Worm (Caenorhabditis elegans) whole organism, L2 larva: ENCODE data around the gene Y49F6B.12.

ENCODE experiments used
- C34F6.9 ChIP-seq: fragments of 150-350 bp; optimal IDR thresholded peaks from 2 replicates; lab custom pipeline; 2014; ENCODE audit warnings: missing biosample characterization, missing genetic modification characterization
- F13H6.1 ChIP-seq: sonication (generic microtip); optimal IDR thresholded peaks from 2 replicates; lab custom pipeline; 2016; ENCODE audit warnings: missing genetic modification characterization, missing compliant biosample characterization
- R02D3.7 ChIP-seq: fragments of 150-350 bp; optimal IDR thresholded peaks from 2 replicates; lab custom pipeline; 2014; ENCODE audit warnings: missing biosample characterization, missing genetic modification characterization
- Y55F3AM.14 ChIP-seq: fragments of 200-800 bp; sonication (Bioruptor generic); optimal IDR thresholded peaks from 2 replicates; lab custom pipeline; 2018; ENCODE audit warnings: mild to moderate bottlenecking, missing genetic modification characterization, missing compliant biosample characterization
- ZK546.5 ChIP-seq: sonication (generic microtip); optimal IDR thresholded peaks from 2 replicates; lab custom pipeline; 2017; ENCODE audit warnings: missing biosample characterization, missing genetic modification characterization
- aly-2 ChIP-seq: fragments of 150-350 bp; optimal IDR thresholded peaks from 2 replicates; lab custom pipeline; 2014; ENCODE audit warnings: missing biosample characterization, missing genetic modification characterization
- ama-1 ChIP-seq: fragments of 150-350 bp; optimal IDR thresholded peaks from 2 replicates; lab custom pipeline; 2018; ENCODE audit warnings: inconsistent platforms
- blmp-1 ChIP-seq: sonication (generic microtip); optimal IDR thresholded peaks from 2 replicates; lab custom pipeline; 2017; ENCODE audit warnings: missing genetic modification characterization, mild to moderate bottlenecking, missing compliant biosample characterization, antibody characterized with exemption, moderate library complexity; ENCODE audit not compliant: insufficient read depth
- ceh-16 ChIP-seq: fragments of 150-350 bp; optimal IDR thresholded peaks from 2 replicates; lab custom pipeline; 2014; ENCODE audit warnings: missing biosample characterization, missing genetic modification characterization
- ceh-82 ChIP-seq: fragments of 150-350 bp; optimal IDR thresholded peaks from 2 replicates; lab custom pipeline; 2014; ENCODE audit warnings: missing biosample characterization, missing genetic modification characterization
- crh-2 ChIP-seq: sonication (generic microtip); optimal IDR thresholded peaks from 2 replicates; lab custom pipeline; 2017; ENCODE audit warnings: missing biosample characterization, missing genetic modification characterization
- elt-3 ChIP-seq: sonication (generic microtip); optimal IDR thresholded peaks from 2 replicates; lab custom pipeline; 2017; ENCODE audit warnings: missing biosample characterization, missing genetic modification characterization
- gmeb-1 ChIP-seq: fragments of 150-350 bp; optimal IDR thresholded peaks from 2 replicates; lab custom pipeline; 2014; ENCODE audit warnings: missing biosample characterization, missing genetic modification characterization
- lin-13 ChIP-seq: fragments of 150-350 bp; optimal IDR thresholded peaks from 2 replicates; lab custom pipeline; 2014; ENCODE audit warnings: missing biosample characterization, missing genetic modification reagents, missing genetic modification characterization
- mab-5 ChIP-seq: fragments of 150-350 bp; optimal IDR thresholded peaks from 2 replicates; lab custom pipeline; 2014; ENCODE audit warnings: missing biosample characterization, missing genetic modification characterization
- mbf-1 ChIP-seq: sonication (generic microtip); optimal IDR thresholded peaks from 2 replicates; lab custom pipeline; 2017; ENCODE audit warnings: missing biosample characterization, missing genetic modification characterization
- nhr-10 ChIP-seq: sonication (generic microtip); optimal IDR thresholded peaks from 2 replicates; lab custom pipeline; 2017; ENCODE audit warnings: missing biosample characterization, missing genetic modification characterization
- nhr-11 ChIP-seq: fragments of 150-350 bp; optimal IDR thresholded peaks from 2 replicates; lab custom pipeline; 2014; ENCODE audit warnings: missing biosample characterization, missing genetic modification characterization
- nhr-12 ChIP-seq: fragments of 150-350 bp; optimal IDR thresholded peaks from 2 replicates; lab custom pipeline; 2014; ENCODE audit warnings: missing biosample characterization, missing genetic modification characterization
- nhr-129 ChIP-seq: fragments of 150-350 bp; optimal IDR thresholded peaks from 2 replicates; lab custom pipeline; 2014; ENCODE audit warnings: missing biosample characterization, missing genetic modification characterization
- nhr-21 ChIP-seq: fragments of 150-350 bp; optimal IDR thresholded peaks from 2 replicates; lab custom pipeline; 2014; ENCODE audit warnings: missing biosample characterization, missing genetic modification characterization
- nhr-23 ChIP-seq: fragments of 150-350 bp; optimal IDR thresholded peaks from 2 replicates; lab custom pipeline; 2014; ENCODE audit warnings: missing biosample characterization, missing genetic modification reagents, missing genetic modification characterization
- nhr-237 ChIP-seq: fragments of 150-350 bp; optimal IDR thresholded peaks from 2 replicates; lab custom pipeline; 2014; ENCODE audit warnings: missing biosample characterization, missing genetic modification characterization
- nhr-25 ChIP-seq: fragments of 150-350 bp; sonication (generic microtip); optimal IDR thresholded peaks from 3 replicates; lab custom pipeline; 2014; ENCODE audit warnings: missing biosample characterization, missing genetic modification characterization
- nhr-77 ChIP-seq: fragments of 150-350 bp; optimal IDR thresholded peaks from 2 replicates; lab custom pipeline; 2014; ENCODE audit warnings: missing biosample characterization, missing genetic modification characterization
- peb-1 ChIP-seq: fragments of 150-350 bp; optimal IDR thresholded peaks from 2 replicates; lab custom pipeline; 2014; ENCODE audit warnings: missing biosample characterization, missing genetic modification characterization
- sem-4 ChIP-seq: fragments of 150-350 bp; optimal IDR thresholded peaks from 2 replicates; lab custom pipeline; 2014; ENCODE audit warnings: missing biosample characterization, missing genetic modification reagents, missing genetic modification characterization
- snpc-4 ChIP-seq: fragments of 150-350 bp; optimal IDR thresholded peaks from 2 replicates; lab custom pipeline; 2014; ENCODE audit warnings: missing biosample characterization, missing genetic modification characterization
- unc-39 ChIP-seq: fragments of 150-350 bp; optimal IDR thresholded peaks from 2 replicates; lab custom pipeline; 2014; ENCODE audit warnings: missing biosample characterization, missing genetic modification characterization
- unc-55 ChIP-seq: fragments of 150-350 bp; sonication (generic microtip); optimal IDR thresholded peaks from 3 replicates; lab custom pipeline; 2014; ENCODE audit warnings: missing biosample characterization, missing genetic modification reagents, missing genetic modification characterization
- unc-62 ChIP-seq: fragments of 150-350 bp; optimal IDR thresholded peaks from 2 replicates; lab custom pipeline; 2014; ENCODE audit warnings: missing biosample characterization, missing genetic modification reagents, missing genetic modification characterization
- zag-1 ChIP-seq: fragments of 150-350 bp; optimal IDR thresholded peaks from 2 replicates; lab custom pipeline; 2014; ENCODE audit warnings: missing biosample characterization, missing genetic modification characterization
- ztf-11 ChIP-seq: sonication (generic microtip); optimal IDR thresholded peaks from 2 replicates; lab custom pipeline; 2017; ENCODE audit warnings: missing biosample characterization, missing genetic modification characterization
- ztf-4 ChIP-seq: fragments of 150-350 bp; optimal IDR thresholded peaks from 2 replicates; lab custom pipeline; 2014; ENCODE audit warnings: missing biosample characterization, missing genetic modification characterization

Y49F6B.12 gene

ce11 chrII:3461586-3461985 lies 10.6 kb downstream of the Y49F6B.12 start, which contains the start of gene C16C8.8:
Gene C16C8.8 (minus strand): TSS chrII:3461686.
- TF ChIP-seq R02D3.7 (tag; lab: Kevin White, UChicago) (no peak), nhr-10 (tag; lab: Kevin White, UChicago) (no peak), unc-62 (GFP tag; lab: Kevin White, UChicago) (no peak), nhr-11 (tag; lab: Kevin White, UChicago) (no peak), nhr-25 (no peak), mbf-1 (no peak), unc-39 (tag; lab: Kevin White, UChicago) (no peak), F13H6.1 (no peak), aly-2 (no peak), blmp-1 (no peak), unc-55 (GFP tag; lab: Kevin White, UChicago) (no peak), sem-4 (tag; lab: Kevin White, UChicago) (no peak), nhr-129 (no peak), ceh-82 (tag; lab: Kevin White, UChicago) (no peak), ceh-16 (tag; lab: Kevin White, UChicago) (no peak), crh-2 (tag; lab: Kevin White, UChicago) (no peak), nhr-23 (tag; lab: Kevin White, UChicago) (no peak)

- no peak for TF ChIP-seq R02D3.7 (tag; lab: Kevin White, UChicago)
- no peak for TF ChIP-seq mbf-1
- no peak for TF ChIP-seq sem-4 (tag; lab: Kevin White, UChicago)
- TF ChIP-seq nhr-21 (tag; lab: Kevin White, UChicago) = no peak
- no peak for TF ChIP-seq nhr-23 (tag; lab: Kevin White, UChicago)
- no peak for TF ChIP-seq nhr-25
- no peak for TF ChIP-seq ztf-11 (tag; lab: Kevin White, UChicago)
- no peak for TF ChIP-seq C34F6.9 (tag; lab: Kevin White, UChicago)
- no peak for TF ChIP-seq zag-1 (tag; lab: Kevin White, UChicago)
- TF ChIP-seq lin-13 (GFP tag; lab: Kevin White, UChicago) = no peak
- no peak for TF ChIP-seq ama-1
- TF ChIP-seq ZK546.5 (tag; lab: Kevin White, UChicago) = no peak
- no peak for TF ChIP-seq F13H6.1
- TF ChIP-seq unc-39 (tag; lab: Kevin White, UChicago) = no peak
- no peak for TF ChIP-seq nhr-237 (tag; lab: Kevin White, UChicago)
- no peak for TF ChIP-seq nhr-10 (tag; lab: Kevin White, UChicago)
- no peak for TF ChIP-seq elt-3
Measured at ce11 chrII:3460048-3460447, 12.2 kb downstream of the Y49F6B.12 start, which contains the start of gene C16C8.7. Gene C16C8.7 (minus strand): TSS chrII:3460148.

DNA sequence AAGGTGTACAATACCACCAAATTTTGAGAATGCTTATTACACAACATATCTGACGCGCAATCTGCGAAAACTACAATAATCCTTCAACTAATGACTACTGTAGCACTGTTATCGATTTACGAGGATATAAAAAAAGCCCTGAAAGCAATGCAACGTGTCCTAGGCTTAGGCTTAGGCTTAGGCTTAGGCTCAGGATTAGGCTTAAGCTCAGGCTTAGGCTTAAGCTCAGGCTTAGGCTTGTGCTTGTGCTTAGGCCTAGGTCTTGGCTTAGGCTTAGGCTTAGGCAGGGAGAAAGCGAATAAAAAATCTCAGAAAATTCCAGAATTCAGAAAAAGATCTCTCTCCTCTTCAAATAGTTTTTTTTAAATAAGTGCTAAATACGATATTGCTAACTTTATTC lies 13.0 kb downstream of the Y49F6B.12 start:
- TF ChIP-seq mab-5 (tag; lab: Kevin White, UChicago) = no peak
- no peak for TF ChIP-seq ztf-11 (tag; lab: Kevin White, UChicago)
- TF ChIP-seq lin-13 (GFP tag; lab: Kevin White, UChicago) = no peak
- TF ChIP-seq nhr-21 (tag; lab: Kevin White, UChicago) = no peak
- no peak for TF ChIP-seq gmeb-1 (tag; lab: Kevin White, UChicago)
- TF ChIP-seq nhr-11 (tag; lab: Kevin White, UChicago) = no peak
- TF ChIP-seq Y55F3AM.14 (GFP tag; lab: Kevin White, UChicago) = no peak
- TF ChIP-seq C34F6.9 (tag; lab: Kevin White, UChicago) = no peak
- no peak for TF ChIP-seq sem-4 (tag; lab: Kevin White, UChicago)
- no peak for TF ChIP-seq nhr-23 (tag; lab: Kevin White, UChicago)

DNA sequence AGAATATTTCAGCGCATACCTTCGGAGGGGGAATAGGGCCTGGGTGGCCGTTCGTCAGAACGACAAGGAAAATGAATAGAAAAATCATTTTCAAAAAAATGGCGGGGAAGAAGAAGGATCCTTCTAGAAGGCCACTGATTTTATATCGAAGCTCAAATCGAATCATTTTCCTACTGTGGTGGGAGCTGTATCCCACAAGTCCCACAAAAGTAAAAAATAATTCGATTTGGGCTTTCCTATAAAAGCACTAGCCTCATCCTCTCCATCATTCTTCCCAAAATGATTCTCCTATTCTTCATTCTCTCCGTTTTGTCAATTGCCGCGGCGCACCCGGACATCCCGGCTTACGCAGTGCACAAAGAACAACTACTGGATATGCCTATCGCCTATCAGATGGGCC lies 14.0 kb downstream of the Y49F6B.12 start, which contains the start of the genes C16C8.26 and C16C8.19:
TSS of gene C16C8.26 (minus strand) at position 101 of the 400 bp plus-strand sequence.
TSS of gene C16C8.19 (plus strand) at position 279 of the 400 bp plus-strand sequence.
- TF ChIP-seq peb-1 (tag; lab: Kevin White, UChicago) = no peak

- no peak for TF ChIP-seq lin-13 (GFP tag; lab: Kevin White, UChicago)
- no peak for TF ChIP-seq ama-1
- no peak for TF ChIP-seq aly-2
Measured at ce11 chrII:3453521-3453920, 18.7 kb downstream of the Y49F6B.12 start, which contains the start of gene C16C8.11. Gene C16C8.11 (plus strand): TSS chrII:3453708.

DNA sequence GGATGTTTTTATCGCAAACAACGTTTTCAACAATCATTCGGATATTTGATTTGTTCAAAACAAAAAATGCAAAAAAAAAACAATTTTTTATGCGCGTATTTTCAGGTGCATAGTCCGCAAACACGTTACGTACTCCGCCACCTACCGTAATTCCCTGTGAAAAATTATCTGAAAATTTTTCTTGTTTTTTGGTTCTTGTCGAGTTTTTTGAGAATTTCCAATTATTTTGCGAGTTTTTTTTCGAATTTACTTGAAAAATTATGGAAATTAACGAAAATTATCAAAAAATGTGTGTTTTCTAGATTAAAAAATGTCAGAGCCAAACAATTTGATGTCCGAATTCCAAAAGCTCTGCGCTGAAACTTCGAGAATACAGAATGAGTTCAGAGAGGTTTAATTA lies 19.8 kb downstream of the Y49F6B.12 start, which contains the start of gene C16C8.12:
TSS of gene C16C8.12 (plus strand) at position 301 of the 400 bp plus-strand sequence.
- TF ChIP-seq snpc-4 (tag; lab: Kevin White, UChicago) = no peak
- no peak for TF ChIP-seq unc-39 (tag; lab: Kevin White, UChicago)
- no peak for TF ChIP-seq ztf-4 (tag; lab: Kevin White, UChicago)
- TF ChIP-seq Y55F3AM.14 (GFP tag; lab: Kevin White, UChicago) = no peak
- TF ChIP-seq C34F6.9 (tag; lab: Kevin White, UChicago) = no peak
- no peak for TF ChIP-seq nhr-12
- TF ChIP-seq ceh-16 (tag; lab: Kevin White, UChicago) = no peak
- no peak for TF ChIP-seq nhr-237 (tag; lab: Kevin White, UChicago)
- no peak for TF ChIP-seq lin-13 (GFP tag; lab: Kevin White, UChicago)
- TF ChIP-seq nhr-77 (tag; lab: Kevin White, UChicago) = no peak
